Fruit fly (Drosophila melanogaster) whole organism, embryonic: ENCODE results near the gene Tailor.

Source experiments
- Bgb ChIP-seq: fragments of 200-800 bp; sonication (Bioruptor generic); IDR thresholded peaks from 2 replicates; pipeline ENCODE4 v1.3.6; 2022; ENCODE audit warnings: missing biosample characterization, missing genetic modification characterization; ENCODE audit not compliant: partially characterized antibody
- CG11696 ChIP-seq: fragments of 200-800 bp; sonication (Bioruptor generic); IDR thresholded peaks from 2 replicates; pipeline ENCODE4 v1.3.6; 2022; ENCODE audit warnings: missing biosample characterization, missing genetic modification characterization
- CG12236 ChIP-seq: fragments of 200-800 bp; sonication (Bioruptor generic); optimal IDR thresholded peaks from 2 replicates; lab custom pipeline; 2016; ENCODE audit warnings: missing biosample characterization, missing genetic modification characterization
- CG17802 ChIP-seq: fragments of 200-800 bp; sonication (Bioruptor generic); optimal IDR thresholded peaks from 2 replicates; lab custom pipeline; 2018; ENCODE audit warnings: missing biosample characterization, mild to moderate bottlenecking, missing genetic modification characterization, moderate library complexity
- CG18011 ChIP-seq: fragments of 200-800 bp; sonication (Bioruptor generic); optimal IDR thresholded peaks from 2 replicates; lab custom pipeline; 2017; ENCODE audit warnings: missing biosample characterization, missing genetic modification characterization, mild to moderate bottlenecking, moderate library complexity, missing genotype
- CG34224 ChIP-seq: fragments of 200-800 bp; sonication (Bioruptor generic); IDR thresholded peaks from 3 replicates; pipeline ENCODE4 v1.3.6; 2022; ENCODE audit warnings: missing biosample characterization, missing genetic modification characterization; ENCODE audit not compliant: partially characterized antibody
- CG6175 ChIP-seq: fragments of 200-800 bp; sonication (Bioruptor generic); IDR thresholded peaks from 3 replicates; pipeline ENCODE4 v1.3.6; 2022; ENCODE audit warnings: missing biosample characterization, missing genetic modification characterization
- CG9727 ChIP-seq: fragments of 200-800 bp; sonication (Bioruptor generic); optimal IDR thresholded peaks from 3 replicates; lab custom pipeline; 2017; ENCODE audit warnings: missing biosample characterization, mild to moderate bottlenecking, missing genetic modification characterization
- CG9932 ChIP-seq: fragments of 200-800 bp; sonication (Bioruptor generic); IDR thresholded peaks from 2 replicates; pipeline ENCODE4 v1.3.6; 2022; ENCODE audit warnings: missing biosample characterization, missing genetic modification characterization
- Dbx ChIP-seq: fragments of 200-800 bp; sonication (Bioruptor generic); IDR thresholded peaks from 3 replicates; pipeline ENCODE4 v1.3.6; 2022; ENCODE audit warnings: missing biosample characterization, missing genetic modification characterization
- Drgx ChIP-seq: fragments of 200-800 bp; sonication (Bioruptor generic); IDR thresholded peaks from 2 replicates; pipeline ENCODE4 v1.3.6; 2022; ENCODE audit warnings: missing biosample characterization, missing genetic modification characterization
- H2.0 ChIP-seq: fragments of 200-800 bp; sonication (Bioruptor generic); IDR thresholded peaks from 2 replicates; pipeline ENCODE4 v1.3.6; 2022; ENCODE audit warnings: missing biosample characterization, missing genetic modification characterization
- Hand ChIP-seq: fragments of 200-800 bp; sonication (Bioruptor generic); optimal IDR thresholded peaks from 2 replicates; lab custom pipeline; 2017; ENCODE audit warnings: mild to moderate bottlenecking, missing biosample characterization, missing genetic modification reagents, missing genetic modification characterization
- Med ChIP-seq: fragments of 200-800 bp; sonication (Bioruptor generic); peaks from one replicate; lab custom pipeline; 2016; ENCODE audit warnings: missing biosample characterization, missing genetic modification characterization, mild to moderate bottlenecking, inconsistent platforms, moderate library complexity
- NFAT ChIP-seq: fragments of 200-800 bp; sonication (Bioruptor generic); IDR thresholded peaks from 2 replicates; pipeline ENCODE4 v1.3.6; 2022; ENCODE audit warnings: missing biosample characterization, missing genetic modification characterization
- Pdp1 ChIP-seq, 2 experiments: fragments of 200-800 bp; sonication (Bioruptor generic); optimal IDR thresholded peaks; 3 replicates each; lab custom pipeline; 2016; ENCODE audit warnings: missing biosample characterization in 2 of 2, missing genetic modification characterization in 2 of 2, mild to moderate bottlenecking in 1 of 2, moderate library complexity in 1 of 2
- Rfx ChIP-seq: fragments of 200-800 bp; sonication (Bioruptor generic); IDR thresholded peaks from 2 replicates; pipeline ENCODE4 v1.3.6; 2022; ENCODE audit warnings: missing biosample characterization, missing genetic modification characterization
- abd-A ChIP-seq: fragments of 200-800 bp; sonication (Bioruptor generic); optimal IDR thresholded peaks from 3 replicates; lab custom pipeline; 2019; ENCODE audit warnings: missing biosample characterization, mild to moderate bottlenecking, missing genetic modification characterization, moderate library complexity
- bbx ChIP-seq: fragments of 200-800 bp; sonication (Bioruptor generic); IDR thresholded peaks from 2 replicates; pipeline ENCODE4 v1.3.6; 2022; ENCODE audit warnings: missing biosample characterization, missing genetic modification characterization; ENCODE audit not compliant: partially characterized antibody
- bigmax ChIP-seq: fragments of 200-800 bp; sonication (Bioruptor generic); optimal IDR thresholded peaks from 2 replicates; lab custom pipeline; 2018; ENCODE audit warnings: missing biosample characterization, mild to moderate bottlenecking, missing genetic modification characterization
- chm ChIP-seq: fragments of 200-800 bp; sonication (Bioruptor generic); IDR thresholded peaks from 2 replicates; pipeline ENCODE4 v1.3.6; 2022; ENCODE audit warnings: missing biosample characterization, missing genetic modification characterization
- ci ChIP-seq: fragments of 200-800 bp; sonication (Bioruptor generic); IDR thresholded peaks from 3 replicates; pipeline ENCODE4 v1.3.6; 2022; ENCODE audit warnings: missing biosample characterization, missing genetic modification characterization
- exex ChIP-seq: fragments of 200-800 bp; sonication (Bioruptor generic); optimal IDR thresholded peaks from 4 replicates; lab custom pipeline; 2018; ENCODE audit warnings: missing biosample characterization, mild to moderate bottlenecking, missing genetic modification characterization, moderate library complexity
- fd96Cb ChIP-seq: fragments of 200-800 bp; sonication (Bioruptor generic); optimal IDR thresholded peaks from 2 replicates; lab custom pipeline; 2018; ENCODE audit warnings: missing biosample characterization, mild to moderate bottlenecking, missing genetic modification characterization, moderate library complexity
- fu2 ChIP-seq: fragments of 200-800 bp; sonication (Bioruptor generic); optimal IDR thresholded peaks from 2 replicates; lab custom pipeline; 2016; ENCODE audit warnings: missing biosample characterization, missing genetic modification characterization
- hkb ChIP-seq, 2 experiments: fragments of 200-800 bp in 1 of 2; fragments of >200 bp in 1 of 2; sonication (Bioruptor generic) in 1 of 2; IDR thresholded peaks in 1 of 2; optimal IDR thresholded peaks in 1 of 2; 2 replicates each; pipeline versions ENCODE4 v1.3.6 to Lab custom; 2017 to 2022; ENCODE audit warnings: missing biosample characterization in 1 of 2, missing genetic modification characterization in 1 of 2
- kay ChIP-seq: fragments of 200-800 bp; sonication (Bioruptor generic); optimal IDR thresholded peaks from 2 replicates; lab custom pipeline; 2016; ENCODE audit warnings: missing biosample characterization, missing genetic modification characterization
- knrl ChIP-seq: fragments of 200-800 bp; sonication (Bioruptor generic); IDR thresholded peaks from 3 replicates; pipeline ENCODE4 v1.3.6; 2022; ENCODE audit warnings: missing biosample characterization, missing genetic modification characterization; ENCODE audit not compliant: partially characterized antibody
- nom ChIP-seq: fragments of 200-800 bp; sonication (Bioruptor generic); optimal IDR thresholded peaks from 2 replicates; lab custom pipeline; 2017; ENCODE audit warnings: missing biosample characterization, missing genetic modification characterization, mild to moderate bottlenecking, moderate library complexity, missing genetic modification reagents
- onecut ChIP-seq: fragments of 200-800 bp; sonication (Bioruptor generic); IDR thresholded peaks from 2 replicates; pipeline ENCODE4 v1.3.6; 2022; ENCODE audit warnings: missing biosample characterization, missing genetic modification characterization
- pros ChIP-seq: fragments of 200-800 bp; sonication (Bioruptor generic); optimal IDR thresholded peaks from 3 replicates; lab custom pipeline; 2019; ENCODE audit warnings: missing biosample characterization, mild to moderate bottlenecking, missing genetic modification characterization, moderate library complexity
- sr ChIP-seq: fragments of 200-800 bp; sonication (Bioruptor generic); IDR thresholded peaks from 3 replicates; pipeline ENCODE4 v1.3.6; 2022; ENCODE audit warnings: missing biosample characterization, missing genetic modification characterization
- zf30C ChIP-seq: fragments of 200-800 bp; sonication (Bioruptor generic); optimal IDR thresholded peaks from 3 replicates; lab custom pipeline; 2018; ENCODE audit warnings: missing biosample characterization, mild to moderate bottlenecking, missing genetic modification characterization

Gene Tailor

DNA sequence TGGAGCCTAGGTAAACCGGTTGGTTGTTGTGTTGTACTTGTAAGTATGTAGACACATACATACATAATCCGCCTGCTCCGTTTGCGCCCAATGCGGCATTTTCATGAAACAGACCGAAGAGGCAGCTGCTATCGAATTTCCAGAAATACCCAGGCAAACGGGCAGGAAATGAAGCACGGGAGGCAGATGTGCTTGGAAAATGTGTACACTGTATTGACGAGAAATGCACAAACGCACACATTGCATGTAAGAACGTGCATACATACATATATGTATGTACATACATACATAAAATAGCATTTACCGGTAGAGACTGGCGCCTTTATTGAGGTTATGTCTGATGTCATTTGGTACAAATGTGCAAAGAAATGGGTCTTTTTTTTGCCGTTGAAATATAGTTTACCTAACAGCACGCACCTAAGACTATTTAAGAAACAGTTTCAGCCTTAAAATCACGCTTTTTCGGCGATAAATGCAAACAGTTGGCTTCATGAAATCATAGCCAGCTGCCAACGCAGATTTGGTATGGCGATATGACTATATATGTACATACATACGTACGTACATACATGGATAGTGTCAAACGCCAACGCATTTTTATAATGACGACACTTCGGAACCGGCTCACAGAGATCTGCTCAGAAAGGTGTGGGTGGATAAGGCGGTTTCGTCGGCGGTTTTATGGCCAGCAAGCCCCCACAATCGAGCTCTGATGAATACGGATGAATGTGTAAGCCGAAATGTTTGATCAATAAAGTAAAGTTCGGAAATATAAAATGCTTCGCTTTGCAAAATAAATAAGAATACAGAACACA is 3.8 kb upstream of the Tailor start (continued):
- TF ChIP-seq chm (GFP tag; lab: Robert Waterston, UW) (peak; percentile 45; the same call in 1 of the 2 replicates), sr (GFP tag; lab: Robert Waterston, UW) (peak; percentile 93), bigmax (GFP tag; lab: Kevin White, UChicago) (peak; percentile 97), abd-A (tag; lab: Kevin White, UChicago) (peak; percentile 29)
- TF ChIP-seq, all 482 proteins: peak for 51

DNA sequence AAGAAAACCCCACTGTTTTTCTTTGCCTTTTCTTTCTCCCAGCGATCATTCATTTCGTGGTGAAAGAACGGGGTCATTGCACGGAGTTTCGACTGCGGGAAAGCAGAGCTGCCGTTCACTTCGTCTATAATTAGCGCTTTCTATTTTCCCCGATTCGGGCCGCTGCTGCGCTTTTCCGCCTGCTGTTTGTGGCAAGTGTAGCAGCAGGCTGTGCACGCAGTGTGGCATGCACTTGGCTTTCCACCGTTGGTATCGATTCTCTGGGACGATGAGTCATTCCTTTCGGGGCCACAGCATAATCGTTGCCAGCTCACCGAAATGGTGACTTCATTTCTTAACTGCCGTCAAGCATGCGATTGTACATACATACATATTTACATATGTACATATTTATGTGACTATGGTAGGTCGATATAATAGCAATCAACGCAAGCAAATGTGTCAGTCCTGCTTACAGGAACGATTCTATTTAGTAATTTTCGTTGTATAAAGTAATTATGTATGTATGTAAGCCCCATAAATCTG is 3.0 kb upstream of the Tailor start:
- TF ChIP-seq Med (GFP tag; lab: Kevin White, UChicago) (peak; percentile 67), CG34224 (GFP tag; lab: Robert Waterston, UW) (0 out of 3 replicates have a peak, but pooled peaks have one; percentile 4), CG17802 (no peak), fu2 (no peak), kay (GFP tag; lab: Kevin White, UChicago) (peak; percentile 84), knrl (GFP tag; lab: Robert Waterston, UW) (0 out of 3 replicates have a peak, but pooled peaks have one; percentile 18), NFAT (GFP tag; lab: Robert Waterston, UW) (0 out of 2 replicates have a peak, but pooled peaks have one; percentile 21), Bgb (GFP tag; lab: Robert Waterston, UW) (0 out of 2 replicates have a peak, but pooled peaks have one; percentile 22), ci (GFP tag; lab: Robert Waterston, UW) (peak; percentile 35; the same call in 1 of the 3 replicates), onecut (peak; percentile 70), CG11696 (GFP tag; lab: Robert Waterston, UW) (0 out of 2 replicates have a peak, but pooled peaks have one; percentile 49), bbx (peak; percentile 62), H2.0 (GFP tag; lab: Robert Waterston, UW) (peak; percentile 5; the same call in 1 of the 2 replicates), pros (GFP tag; lab: Kevin White, UChicago) (peak; percentile 79), chm (GFP tag; lab: Robert Waterston, UW) (0 out of 2 replicates have a peak, but pooled peaks have one; percentile 47), zf30C (peak; percentile 6), CG12236 (GFP tag; lab: Kevin White, UChicago) (no peak), Drgx (GFP tag; lab: Robert Waterston, UW) (no peak), hkb (optimal IDR thresholded peaks at IDR 0.05; lab: Kevin White, UChicago) (no peak), hkb (GFP tag; IDR thresholded peaks at IDR 0.05; lab: Robert Waterston, UW) (0 out of 2 replicates have a peak, but pooled peaks have one; percentile 32), CG6175 (GFP tag; lab: Robert Waterston, UW) (peak; percentile 74; the same call in 2 of the 3 replicates), Hand (GFP tag; lab: Kevin White, UChicago) (peak; percentile 14), Pdp1 (GFP tag; optimal IDR thresholded peaks at IDR 0.05; lab: Kevin White, UChicago) (peak in 1 of 2 experiments; percentile 22), CG9932 (GFP tag; lab: Robert Waterston, UW) (peak; percentile 34; the same call in 1 of the 2 replicates), Rfx (GFP tag; lab: Robert Waterston, UW) (0 out of 2 replicates have a peak, but pooled peaks have one; percentile 8), fd96Cb (tag; lab: Kevin White, UChicago) (no peak), CG9727 (GFP tag; lab: Kevin White, UChicago) (peak; percentile 11), Dbx (0 out of 3 replicates have a peak, but pooled peaks have one; percentile 23), CG18011 (GFP tag; lab: Kevin White, UChicago) (no peak), exex (tag; lab: Kevin White, UChicago) (peak; percentile 54), nom (GFP tag; lab: Kevin White, UChicago) (peak; percentile 26)
